Worm (Caenorhabditis elegans) whole organism, L4 larva: ENCODE results near the gene C23F12.4.

Experiments
- F10B5.3 ChIP-seq: sonication (generic microtip); optimal IDR thresholded peaks from 2 replicates; lab custom pipeline; 2016; ENCODE audit warnings: mild to moderate bottlenecking, missing genetic modification characterization, missing compliant biosample characterization
- F26F4.8 ChIP-seq: fragments of 200-800 bp; sonication (Bioruptor generic); conservative IDR thresholded peaks from 2 replicates; pipeline ENCODE4 v1.3.6; 2022; ENCODE audit warnings: missing genetic modification characterization, missing compliant biosample characterization
- F44E2.7 ChIP-seq: fragments of 200-800 bp; sonication (Bioruptor generic); IDR thresholded peaks from 2 replicates; pipeline ENCODE4 v2.1.2; 2022; ENCODE audit warnings: missing genetic modification characterization, missing compliant biosample characterization
- T20F7.1 ChIP-seq: fragments of 200-800 bp; sonication (Bioruptor generic); optimal IDR thresholded peaks from 2 replicates; lab custom pipeline; 2018; ENCODE audit warnings: mild to moderate bottlenecking, missing genetic modification characterization, missing compliant biosample characterization
- T26A8.4 ChIP-seq: fragments of 200-800 bp; sonication (Bioruptor generic); IDR thresholded peaks from 2 replicates; pipeline ENCODE4 v1.3.6; 2022; ENCODE audit warnings: missing genetic modification characterization, missing compliant biosample characterization
- Y5F2A.4 ChIP-seq: fragments of 200-800 bp; sonication (Bioruptor generic); optimal IDR thresholded peaks from 2 replicates; lab custom pipeline; 2018; ENCODE audit warnings: mild to moderate bottlenecking, missing genetic modification characterization, missing compliant biosample characterization
- Y75B8A.6 ChIP-seq: fragments of 200-800 bp; sonication (Bioruptor generic); IDR thresholded peaks from 2 replicates; pipeline ENCODE4 v1.3.6; 2022; ENCODE audit warnings: missing genetic modification reagents, missing genetic modification characterization, missing compliant biosample characterization
- ZK546.5 ChIP-seq, 2 experiments: sonication (generic microtip); optimal IDR thresholded peaks; 2 replicates each; lab custom pipeline; 2017; ENCODE audit warnings: missing biosample characterization in 2 of 2, missing genetic modification characterization in 2 of 2
- aly-2 ChIP-seq: sonication (generic microtip); optimal IDR thresholded peaks from 2 replicates; lab custom pipeline; 2018; ENCODE audit warnings: missing biosample characterization, missing genetic modification characterization
- ama-1 ChIP-seq: fragments of 150-350 bp; optimal IDR thresholded peaks from 2 replicates; lab custom pipeline; 2014; ENCODE audit warnings: inconsistent platforms, mixed read lengths
- attf-4 ChIP-seq: sonication (generic microtip); optimal IDR thresholded peaks from 3 replicates; lab custom pipeline; 2017; ENCODE audit warnings: missing biosample characterization, missing genetic modification characterization
- ceh-28 ChIP-seq: fragments of 150-350 bp; optimal IDR thresholded peaks from 2 replicates; lab custom pipeline; 2014; ENCODE audit warnings: missing biosample characterization, missing genetic modification reagents, missing genetic modification characterization
- ceh-62 ChIP-seq: sonication (generic microtip); optimal IDR thresholded peaks from 2 replicates; lab custom pipeline; 2017; ENCODE audit warnings: missing biosample characterization, missing genetic modification characterization
- ces-1 ChIP-seq: fragments of 150-350 bp; sonication (generic microtip); optimal IDR thresholded peaks from 4 replicates; lab custom pipeline; 2014; ENCODE audit warnings: missing biosample characterization, missing genetic modification reagents, missing genetic modification characterization
- daf-16 ChIP-seq, 3 experiments: sonication (generic microtip); optimal IDR thresholded peaks; 2 replicates each; lab custom pipeline; 2016 to 2017; ENCODE audit warnings: missing genetic modification characterization in 3 of 3, missing genetic modification reagents in 3 of 3, mild to moderate bottlenecking in 2 of 3, missing compliant biosample characterization in 2 of 3, missing biosample characterization in 1 of 3, moderate library complexity in 1 of 3
- dmd-9 ChIP-seq: fragments of 200-800 bp; sonication (Bioruptor generic); IDR thresholded peaks from 2 replicates; pipeline ENCODE4 v1.3.6; 2022; ENCODE audit warnings: missing genetic modification reagents, missing genetic modification characterization, missing compliant biosample characterization
- dpl-1 ChIP-seq: fragments of 150-350 bp; optimal IDR thresholded peaks from 2 replicates; lab custom pipeline; 2014; ENCODE audit warnings: missing biosample characterization, missing genetic modification reagents, missing genetic modification characterization
- egl-43 ChIP-seq: fragments of 200-800 bp; sonication (Bioruptor generic); IDR thresholded peaks from 2 replicates; pipeline ENCODE4 v1.3.6; 2022; ENCODE audit warnings: missing genetic modification reagents, missing genetic modification characterization, missing compliant biosample characterization
- fos-1 ChIP-seq: fragments of 150-350 bp; optimal IDR thresholded peaks from 2 replicates; lab custom pipeline; 2014; ENCODE audit warnings: missing biosample characterization, missing genetic modification characterization
- gei-8 ChIP-seq: fragments of 200-800 bp; sonication (Bioruptor generic); optimal IDR thresholded peaks from 2 replicates; lab custom pipeline; 2018; ENCODE audit warnings: mild to moderate bottlenecking, missing genetic modification characterization, missing compliant biosample characterization
- hif-1 ChIP-seq, 2 experiments: sonication (generic microtip); optimal IDR thresholded peaks; 2 replicates each; lab custom pipeline; 2016 to 2017; ENCODE audit warnings: missing compliant biosample characterization in 2 of 2, missing genetic modification characterization in 2 of 2, missing genetic modification reagents in 2 of 2, missing genotype in 2 of 2, mild to moderate bottlenecking in 1 of 2
- hlh-11 ChIP-seq: fragments of 200-800 bp; sonication (Bioruptor generic); optimal IDR thresholded peaks from 2 replicates; lab custom pipeline; 2018; ENCODE audit warnings: mild to moderate bottlenecking, missing genetic modification characterization, missing compliant biosample characterization
- hlh-30 ChIP-seq: sonication (generic microtip); optimal IDR thresholded peaks from 2 replicates; lab custom pipeline; 2017; ENCODE audit warnings: antibody characterized with exemption, mild to moderate bottlenecking, missing genetic modification characterization, missing compliant biosample characterization; ENCODE audit not compliant: insufficient read depth
- hmg-1.1 ChIP-seq: fragments of 200-800 bp; sonication (Bioruptor generic); IDR thresholded peaks from 2 replicates; pipeline ENCODE4 v1.3.6; 2022; ENCODE audit warnings: missing genetic modification reagents, missing genetic modification characterization, missing compliant biosample characterization
- jun-1 ChIP-seq: fragments of 150-350 bp; optimal IDR thresholded peaks from 2 replicates; lab custom pipeline; 2014; ENCODE audit warnings: missing biosample characterization, missing genetic modification reagents, missing genetic modification characterization
- lim-7 ChIP-seq: fragments of 200-800 bp; sonication (Bioruptor generic); IDR thresholded peaks from 2 replicates; pipeline ENCODE4 v1.3.6; 2022; ENCODE audit warnings: missing genetic modification characterization, missing compliant biosample characterization
- lin-15B ChIP-seq: fragments of 150-350 bp; sonication (generic microtip); optimal IDR thresholded peaks from 3 replicates; lab custom pipeline; 2014; ENCODE audit warnings: missing biosample characterization, missing genetic modification characterization
- lin-38 ChIP-seq: fragments of 200-800 bp; sonication (Bioruptor generic); IDR thresholded peaks from 2 replicates; pipeline ENCODE4 v1.3.6; 2022; ENCODE audit warnings: missing genetic modification reagents, missing genetic modification characterization, missing compliant biosample characterization
- lir-3 ChIP-seq: sonication (generic microtip); optimal IDR thresholded peaks from 2 replicates; lab custom pipeline; 2016; ENCODE audit warnings: mild to moderate bottlenecking, missing genetic modification characterization, missing compliant biosample characterization
- madf-5 ChIP-seq, 2 experiments: fragments of 200-800 bp; sonication (Bioruptor generic); IDR thresholded peaks; 2 replicates each; pipeline ENCODE4 v1.3.6; 2022; ENCODE audit warnings: missing compliant biosample characterization in 2 of 2, missing genetic modification characterization in 2 of 2
- madf-9 ChIP-seq: fragments of 200-800 bp; sonication (Bioruptor generic); conservative IDR thresholded peaks from 2 replicates; pipeline ENCODE4 v1.3.6; 2022; ENCODE audit warnings: missing genetic modification reagents, missing genetic modification characterization, missing compliant biosample characterization
- mdl-1 ChIP-seq, 2 experiments: fragments of 150-350 bp in 1 of 2; sonication (generic microtip) in 1 of 2; optimal IDR thresholded peaks; 2 replicates each; lab custom pipeline; 2014 to 2017; ENCODE audit warnings: missing biosample characterization in 2 of 2, missing genetic modification characterization in 2 of 2
- mdt-29 ChIP-seq: fragments of 200-800 bp; sonication (Bioruptor generic); IDR thresholded peaks from 2 replicates; pipeline ENCODE4 v1.3.6; 2022; ENCODE audit warnings: missing genetic modification reagents, missing genetic modification characterization, missing compliant biosample characterization
- mxl-3 ChIP-seq: fragments of 200-800 bp; sonication (Bioruptor generic); optimal IDR thresholded peaks from 2 replicates; lab custom pipeline; 2018; ENCODE audit warnings: mild to moderate bottlenecking, missing genetic modification characterization, missing compliant biosample characterization
- nhr-10 ChIP-seq: fragments of 150-350 bp; optimal IDR thresholded peaks from 2 replicates; lab custom pipeline; 2014; ENCODE audit warnings: missing biosample characterization, missing genetic modification characterization
- nhr-237 ChIP-seq: sonication (generic microtip); optimal IDR thresholded peaks from 2 replicates; lab custom pipeline; 2017; ENCODE audit warnings: missing biosample characterization, missing genetic modification characterization
- nhr-41 ChIP-seq: fragments of 200-800 bp; sonication (Bioruptor generic); IDR thresholded peaks from 2 replicates; pipeline ENCODE4 v1.3.6; 2022; ENCODE audit warnings: missing genetic modification reagents, missing genetic modification characterization, missing compliant biosample characterization
- nhr-48 ChIP-seq: sonication (generic microtip); optimal IDR thresholded peaks from 2 replicates; lab custom pipeline; 2016; ENCODE audit warnings: mild to moderate bottlenecking, missing genetic modification characterization, missing compliant biosample characterization
- nhr-6 ChIP-seq: fragments of 150-350 bp; optimal IDR thresholded peaks from 2 replicates; lab custom pipeline; 2014; ENCODE audit warnings: missing biosample characterization, missing genetic modification characterization
- nhr-76 ChIP-seq: fragments of 150-350 bp; optimal IDR thresholded peaks from 2 replicates; lab custom pipeline; 2014; ENCODE audit warnings: missing biosample characterization, missing genetic modification characterization
- nhr-77 ChIP-seq: fragments of 150-350 bp; optimal IDR thresholded peaks from 2 replicates; lab custom pipeline; 2014; ENCODE audit warnings: missing biosample characterization, missing genetic modification characterization
- pqm-1 ChIP-seq: sonication (generic microtip); optimal IDR thresholded peaks from 2 replicates; lab custom pipeline; 2017; ENCODE audit warnings: missing biosample characterization, missing genetic modification characterization
- saeg-2 ChIP-seq: fragments of 200-800 bp; sonication (Bioruptor generic); IDR thresholded peaks from 2 replicates; pipeline ENCODE4 v1.3.6; 2022; ENCODE audit warnings: missing genetic modification reagents, missing genetic modification characterization, missing compliant biosample characterization
- set-16 ChIP-seq: fragments of 200-800 bp; sonication (Bioruptor generic); IDR thresholded peaks from 2 replicates; pipeline ENCODE4 v1.3.6; 2022; ENCODE audit warnings: missing genetic modification reagents, missing genetic modification characterization, missing compliant biosample characterization
- snpc-1.2 ChIP-seq: fragments of 200-800 bp; sonication (Bioruptor generic); IDR thresholded peaks from 2 replicates; pipeline ENCODE4 v1.3.6; 2022; ENCODE audit warnings: missing genetic modification reagents, missing genetic modification characterization, missing compliant biosample characterization
- snpc-4 ChIP-seq: fragments of 150-350 bp; optimal IDR thresholded peaks from 2 replicates; lab custom pipeline; 2014; ENCODE audit warnings: missing biosample characterization, missing genetic modification characterization
- spr-3 ChIP-seq: fragments of 200-800 bp; sonication (Bioruptor generic); optimal IDR thresholded peaks from 2 replicates; lab custom pipeline; 2018; ENCODE audit warnings: mild to moderate bottlenecking, missing genetic modification characterization, missing compliant biosample characterization
- tra-1 ChIP-seq: fragments of 200-800 bp; sonication (Bioruptor generic); IDR thresholded peaks from 2 replicates; pipeline ENCODE4 v1.3.6; 2022; ENCODE audit warnings: missing genetic modification reagents, missing genetic modification characterization, missing compliant biosample characterization
- unc-39 ChIP-seq: sonication (generic microtip); optimal IDR thresholded peaks from 2 replicates; lab custom pipeline; 2017; ENCODE audit warnings: missing biosample characterization, missing genetic modification characterization
- unc-62 ChIP-seq, 3 experiments: fragments of 150-350 bp in 1 of 3; sonication (generic microtip); optimal IDR thresholded peaks in 2 of 3; peaks in 1 of 3; 1 replicate in 1 of 3; 2 replicates in 2 of 3; lab custom pipeline; 2014 to 2017; ENCODE audit warnings: missing biosample characterization in 3 of 3, missing genetic modification characterization in 3 of 3, missing genetic modification reagents in 3 of 3, missing genotype in 1 of 3
- ztf-11 ChIP-seq: fragments of 150-350 bp; optimal IDR thresholded peaks from 2 replicates; lab custom pipeline; 2014; ENCODE audit warnings: missing biosample characterization, missing genetic modification characterization

Gene C23F12.4

ce11 chrX:9337832-9338231 is 49.3 kb upstream of the C23F12.4 start (continued):
- TF ChIP-seq hmg-1.1 (GFP tag; lab: Robert Waterston, UW) (peak; percentile 88), unc-39 (tag; lab: Kevin White, UChicago) (no peak), F26F4.8 (no peak), lin-15B (tag; lab: Kevin White, UChicago) (no peak), hlh-30 (tag; lab: Kevin White, UChicago) (peak; percentile 77), mxl-3 (GFP tag; lab: Kevin White, UChicago) (peak; percentile 67), ceh-62 (tag; lab: Kevin White, UChicago) (no peak), Y75B8A.6 (no peak), T26A8.4 (no peak), daf-16 (GFP tag; optimal IDR thresholded peaks at IDR 0.05; lab: Kevin White, UChicago) (no peak), daf-16 (tag; optimal IDR thresholded peaks at IDR 0.05; lab: Kevin White, UChicago) (no peak), ces-1 (GFP tag; lab: Kevin White, UChicago) (no peak), nhr-77 (tag; lab: Kevin White, UChicago) (peak; percentile 20), gei-8 (GFP tag; lab: Kevin White, UChicago) (no peak), ceh-28 (tag; lab: Kevin White, UChicago) (peak; percentile 23), unc-62 (GFP tag; optimal IDR thresholded peaks at IDR 0.05 in 1 of 2; lab: Kevin White, UChicago) (peak in 1 of 2 experiments; percentile 73), unc-62 (tag; optimal IDR thresholded peaks at IDR 0.05; lab: Kevin White, UChicago) (no peak), egl-43 (GFP tag; lab: Robert Waterston, UW) (no peak), dpl-1 (GFP tag; lab: Kevin White, UChicago) (no peak), nhr-76 (tag; lab: Kevin White, UChicago) (no peak), nhr-237 (tag; lab: Kevin White, UChicago) (no peak), nhr-48 (tag; lab: Kevin White, UChicago) (no peak), ZK546.5 (tag; optimal IDR thresholded peaks at IDR 0.05; lab: Kevin White, UChicago) (no peak), dmd-9 (no peak), T20F7.1 (GFP tag; lab: Kevin White, UChicago) (no peak), saeg-2 (no peak), snpc-4 (no peak), mdl-1 (tag; optimal IDR thresholded peaks at IDR 0.05; lab: Kevin White, UChicago) (peak in 1 of 2 experiments; percentile 79), aly-2 (tag; lab: Kevin White, UChicago) (no peak), ama-1 (lab: Kevin White, UChicago) (no peak), ztf-11 (tag; lab: Kevin White, UChicago) (no peak), lir-3 (tag; lab: Kevin White, UChicago) (no peak), spr-3 (GFP tag; lab: Kevin White, UChicago) (no peak), nhr-6 (tag; lab: Kevin White, UChicago) (no peak), hlh-11 (tag; lab: Kevin White, UChicago) (no peak), fos-1 (tag; lab: Kevin White, UChicago) (no peak), lin-38 (GFP tag; lab: Robert Waterston, UW) (no peak), hif-1 (tag; optimal IDR thresholded peaks at IDR 0.05; lab: Kevin White, UChicago) (no peak), pqm-1 (tag; lab: Kevin White, UChicago) (no peak), attf-4 (tag; lab: Kevin White, UChicago) (no peak), set-16 (GFP tag; lab: Robert Waterston, UW) (no peak; the same call in none of the 2 replicates), Y5F2A.4 (GFP tag; lab: Kevin White, UChicago) (no peak), madf-5 (GFP tag; IDR thresholded peaks at IDR 0.05; lab: Robert Waterston, UW) (0 out of 4 replicates have a peak, but pooled peaks of 1 of the 2 experiments have one; percentile 58), snpc-1.2 (GFP tag; lab: Robert Waterston, UW) (no peak), F44E2.7 (GFP tag; lab: Robert Waterston, UW) (no peak), mdt-29 (GFP tag; lab: Robert Waterston, UW) (no peak), nhr-41 (GFP tag; lab: Robert Waterston, UW) (no peak), tra-1 (GFP tag; lab: Robert Waterston, UW) (no peak), madf-9 (GFP tag; lab: Robert Waterston, UW) (no peak), jun-1 (tag; lab: Kevin White, UChicago) (no peak), nhr-10 (no peak), lim-7 (GFP tag; lab: Robert Waterston, UW) (0 out of 2 replicates have a peak, but pooled peaks have one; percentile 23), F10B5.3 (no peak)
